Worm (Caenorhabditis elegans): ENCODE results near the gene srh-147.

DNA sequence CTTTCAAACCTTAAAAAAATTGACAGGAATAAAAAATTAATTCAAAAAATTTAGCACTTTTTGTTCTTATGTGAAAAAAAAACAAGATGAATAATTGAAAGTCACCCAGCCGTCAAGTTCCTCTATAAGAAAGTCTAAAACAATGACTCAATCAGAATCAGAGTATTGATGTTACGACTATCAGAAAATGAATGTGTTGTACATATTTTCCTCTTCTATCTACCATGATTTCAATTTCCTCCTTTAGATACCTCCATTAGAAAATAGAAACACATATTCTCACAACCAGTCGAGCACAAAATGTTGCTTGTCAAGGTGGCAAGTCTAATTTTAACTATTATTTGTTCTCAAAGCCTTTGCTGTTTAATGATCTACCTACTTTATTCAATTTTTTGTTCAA lies 30.1 kb downstream of the srh-147 start, which contains the start of gene srbc-48:
- TF ChIP-seq ceh-82 (tag; optimal IDR thresholded peaks at IDR 0.05) = no peak
- TF ChIP-seq unc-39 (tag; optimal IDR thresholded peaks at IDR 0.05) = no peak
- TF ChIP-seq unc-55 (GFP tag; optimal IDR thresholded peaks at IDR 0.05) = no peak
- TF ChIP-seq nhr-12 (tag; optimal IDR thresholded peaks at IDR 0.05) = no peak
- TF ChIP-seq unc-62 (GFP tag; optimal IDR thresholded peaks at IDR 0.05) = no peak
- no peak for TF ChIP-seq lin-13 (GFP tag; optimal IDR thresholded peaks at IDR 0.05)
- no peak for TF ChIP-seq sma-9 (GFP tag; optimal IDR thresholded peaks at IDR 0.05)
- TF ChIP-seq sma-9 (tag; optimal IDR thresholded peaks at IDR 0.05) = no peak
- TF ChIP-seq ceh-16 (tag; optimal IDR thresholded peaks at IDR 0.05) = no peak
- TF ChIP-seq nhr-25 (tag; optimal IDR thresholded peaks at IDR 0.05) = no peak
- TF ChIP-seq snpc-4 (tag; optimal IDR thresholded peaks at IDR 0.05) = no peak
- TF ChIP-seq mdl-1 (tag; optimal IDR thresholded peaks at IDR 0.05) = no peak
- no peak for TF ChIP-seq ZK546.5 (tag; optimal IDR thresholded peaks at IDR 0.05)

Measured in whole organism, L2 larva.